Worm (Caenorhabditis elegans) whole organism, L1 larva: ENCODE results near the gene xbx-5.

Source experiments
- C04F5.9 ChIP-seq: sonication (generic microtip); optimal IDR thresholded peaks from 2 replicates; lab custom pipeline; 2016; ENCODE audit warnings: missing genetic modification characterization, missing compliant biosample characterization
- C16A3.4 ChIP-seq: fragments of 150-350 bp; optimal IDR thresholded peaks from 2 replicates; lab custom pipeline; 2014; ENCODE audit warnings: missing biosample characterization, missing genetic modification characterization
- C34B4.2 ChIP-seq: sonication (generic microtip); optimal IDR thresholded peaks from 2 replicates; lab custom pipeline; 2017; ENCODE audit warnings: mild to moderate bottlenecking, missing genetic modification characterization, missing compliant biosample characterization
- aly-2 ChIP-seq: fragments of 150-350 bp; optimal IDR thresholded peaks from 2 replicates; lab custom pipeline; 2014; ENCODE audit warnings: missing biosample characterization, missing genetic modification characterization
- ama-1 ChIP-seq: fragments of 150-350 bp; optimal IDR thresholded peaks from 2 replicates; lab custom pipeline; 2014
- ceh-8 ChIP-seq: fragments of 200-800 bp; sonication (Bioruptor generic); optimal IDR thresholded peaks from 2 replicates; lab custom pipeline; 2018; ENCODE audit warnings: mild to moderate bottlenecking, missing genetic modification characterization, moderate library complexity, missing compliant biosample characterization
- ceh-82 ChIP-seq, 3 experiments: fragments of 150-350 bp in 1 of 3; sonication (generic microtip) in 2 of 3; optimal IDR thresholded peaks; 2 replicates each; lab custom pipeline; 2014 to 2017; ENCODE audit warnings: missing biosample characterization in 3 of 3, missing genetic modification characterization in 3 of 3
- ceh-88 ChIP-seq: fragments of 200-800 bp; sonication (Bioruptor generic); IDR thresholded peaks from 2 replicates; pipeline ENCODE4 v1.3.6; 2022; ENCODE audit warnings: missing genetic modification characterization, missing compliant biosample characterization
- ceh-90 ChIP-seq: sonication (generic microtip); optimal IDR thresholded peaks from 2 replicates; lab custom pipeline; 2016; ENCODE audit warnings: missing genetic modification characterization, missing compliant biosample characterization
- ces-1 ChIP-seq: fragments of 150-350 bp; optimal IDR thresholded peaks from 2 replicates; lab custom pipeline; 2014; ENCODE audit warnings: missing biosample characterization, missing genetic modification reagents, missing genetic modification characterization
- dpl-1 ChIP-seq, 3 experiments: fragments of 150-350 bp in 2 of 3; sonication (generic microtip) in 1 of 3; optimal IDR thresholded peaks; 2 replicates each; lab custom pipeline; 2014 to 2017; ENCODE audit warnings: missing biosample characterization in 3 of 3, missing genetic modification characterization in 3 of 3, missing genetic modification reagents in 3 of 3
- dsc-1 ChIP-seq: sonication (generic microtip); optimal IDR thresholded peaks from 2 replicates; lab custom pipeline; 2016; ENCODE audit warnings: mild to moderate bottlenecking, missing genetic modification characterization, missing compliant biosample characterization
- efl-1 ChIP-seq, 4 experiments: fragments of 150-350 bp; optimal IDR thresholded peaks in 3 of 4; peaks in 1 of 4; 1 replicate in 1 of 4; 2 replicates in 3 of 4; lab custom pipeline; 2014; ENCODE audit warnings: missing biosample characterization in 2 of 4, missing genetic modification characterization in 2 of 4, missing genetic modification reagents in 2 of 4
- efl-3 ChIP-seq: fragments of 200-800 bp; sonication (Bioruptor generic); optimal IDR thresholded peaks from 2 replicates; lab custom pipeline; 2018; ENCODE audit warnings: mild to moderate bottlenecking, missing genetic modification characterization, missing compliant biosample characterization
- egl-27 ChIP-seq, 2 experiments: fragments of 150-350 bp in 1 of 2; sonication (generic microtip); optimal IDR thresholded peaks; 3 replicates each; lab custom pipeline; 2017 to 2018; ENCODE audit warnings: missing biosample characterization in 2 of 2, missing genetic modification characterization in 2 of 2, missing genetic modification reagents in 2 of 2
- elt-2 ChIP-seq: sonication (generic microtip); optimal IDR thresholded peaks from 2 replicates; lab custom pipeline; 2016; ENCODE audit warnings: missing genetic modification characterization, mild to moderate bottlenecking, inconsistent platforms, missing compliant biosample characterization, missing genetic modification reagents
- elt-3 ChIP-seq, 6 experiments: fragments of 150-350 bp in 1 of 6; sonication (generic microtip); optimal IDR thresholded peaks; 2 replicates each; lab custom pipeline; 2017 to 2018; ENCODE audit warnings: missing biosample characterization in 6 of 6, missing genetic modification characterization in 6 of 6, inconsistent platforms in 1 of 6
- ets-5 ChIP-seq: fragments of 200-800 bp; sonication (Bioruptor generic); IDR thresholded peaks from 2 replicates; pipeline ENCODE4 v1.3.6; 2022; ENCODE audit warnings: missing genetic modification characterization, missing compliant biosample characterization
- fkh-8 ChIP-seq: sonication (generic microtip); optimal IDR thresholded peaks from 2 replicates; lab custom pipeline; 2016; ENCODE audit warnings: mild to moderate bottlenecking, missing genetic modification characterization, missing compliant biosample characterization
- fos-1 ChIP-seq: fragments of 150-350 bp; optimal IDR thresholded peaks from 2 replicates; lab custom pipeline; 2014; ENCODE audit warnings: missing biosample characterization, missing genetic modification characterization
- hlh-4 ChIP-seq: sonication (generic microtip); optimal IDR thresholded peaks from 2 replicates; lab custom pipeline; 2016; ENCODE audit warnings: mild to moderate bottlenecking, missing genetic modification characterization, missing compliant biosample characterization
- hpl-2 ChIP-seq: fragments of 150-350 bp; optimal IDR thresholded peaks from 2 replicates; lab custom pipeline; 2014; ENCODE audit warnings: missing biosample characterization, missing genetic modification reagents, missing genetic modification characterization
- irx-1 ChIP-seq: sonication (generic microtip); optimal IDR thresholded peaks from 2 replicates; lab custom pipeline; 2016; ENCODE audit warnings: missing genetic modification characterization, missing compliant biosample characterization
- jun-1 ChIP-seq: fragments of 150-350 bp; optimal IDR thresholded peaks from 2 replicates; lab custom pipeline; 2014; ENCODE audit warnings: missing biosample characterization, missing genetic modification reagents, missing genetic modification characterization
- lin-13 ChIP-seq: fragments of 150-350 bp; optimal IDR thresholded peaks from 2 replicates; lab custom pipeline; 2014; ENCODE audit warnings: missing biosample characterization, missing genetic modification reagents, missing genetic modification characterization
- lin-14 ChIP-seq: fragments of 200-800 bp; sonication (Bioruptor generic); optimal IDR thresholded peaks from 2 replicates; lab custom pipeline; 2018; ENCODE audit warnings: mild to moderate bottlenecking, missing genetic modification characterization, moderate library complexity, missing compliant biosample characterization
- lin-15B ChIP-seq: fragments of 150-350 bp; sonication (generic microtip); optimal IDR thresholded peaks from 3 replicates; lab custom pipeline; 2014; ENCODE audit warnings: missing biosample characterization, missing genetic modification characterization
- lir-3 ChIP-seq: sonication (generic microtip); optimal IDR thresholded peaks from 2 replicates; lab custom pipeline; 2016; ENCODE audit warnings: mild to moderate bottlenecking, missing genetic modification characterization, moderate library complexity, missing compliant biosample characterization; ENCODE audit not compliant: poor library complexity
- mdl-1 ChIP-seq, 2 experiments: fragments of 150-350 bp; optimal IDR thresholded peaks; 2 replicates each; lab custom pipeline; 2014 to 2017; ENCODE audit warnings: missing biosample characterization in 2 of 2, missing genetic modification characterization in 2 of 2, inconsistent platforms in 1 of 2
- nhr-20 ChIP-seq: sonication (generic microtip); optimal IDR thresholded peaks from 2 replicates; lab custom pipeline; 2016; ENCODE audit warnings: mild to moderate bottlenecking, missing genetic modification characterization, missing compliant biosample characterization
- nhr-237 ChIP-seq: fragments of 150-350 bp; optimal IDR thresholded peaks from 2 replicates; lab custom pipeline; 2014; ENCODE audit warnings: missing biosample characterization, missing genetic modification characterization
- nhr-47 ChIP-seq: sonication (generic microtip); optimal IDR thresholded peaks from 2 replicates; lab custom pipeline; 2016; ENCODE audit warnings: mild to moderate bottlenecking, missing genetic modification characterization, moderate library complexity, missing compliant biosample characterization
- nhr-71 ChIP-seq: sonication (generic microtip); optimal IDR thresholded peaks from 2 replicates; lab custom pipeline; 2016; ENCODE audit warnings: mild to moderate bottlenecking, missing genetic modification characterization, moderate library complexity, missing compliant biosample characterization
- nhr-76 ChIP-seq: sonication (generic microtip); optimal IDR thresholded peaks from 2 replicates; lab custom pipeline; 2017; ENCODE audit warnings: missing biosample characterization, missing genetic modification characterization
- nhr-77 ChIP-seq: fragments of 150-350 bp; optimal IDR thresholded peaks from 2 replicates; lab custom pipeline; 2014; ENCODE audit warnings: missing biosample characterization, missing genetic modification characterization
- nhr-84 ChIP-seq: sonication (generic microtip); optimal IDR thresholded peaks from 2 replicates; lab custom pipeline; 2017; ENCODE audit warnings: missing biosample characterization, missing genetic modification characterization
- pag-3 ChIP-seq: sonication (generic microtip); optimal IDR thresholded peaks from 2 replicates; lab custom pipeline; 2017; ENCODE audit warnings: missing genetic modification characterization, mild to moderate bottlenecking, missing compliant biosample characterization, antibody characterized with exemption, borderline replicate concordance; ENCODE audit not compliant: insufficient read depth
- pqm-1 ChIP-seq: sonication (generic microtip); optimal IDR thresholded peaks from 3 replicates; lab custom pipeline; 2017; ENCODE audit warnings: missing biosample characterization, missing genetic modification characterization
- rnt-1 ChIP-seq: sonication (generic microtip); optimal IDR thresholded peaks from 2 replicates; lab custom pipeline; 2016; ENCODE audit warnings: mild to moderate bottlenecking, missing genetic modification characterization, moderate library complexity, missing compliant biosample characterization
- snu-23 ChIP-seq: sonication (generic microtip); optimal IDR thresholded peaks from 2 replicates; lab custom pipeline; 2016; ENCODE audit warnings: missing genetic modification characterization, missing compliant biosample characterization
- sox-4 ChIP-seq: sonication (generic microtip); optimal IDR thresholded peaks from 2 replicates; lab custom pipeline; 2016; ENCODE audit warnings: missing genetic modification characterization, missing compliant biosample characterization
- sup-37 ChIP-seq: fragments of 200-800 bp; sonication (Bioruptor generic); optimal IDR thresholded peaks from 2 replicates; lab custom pipeline; 2018; ENCODE audit warnings: mild to moderate bottlenecking, missing genetic modification characterization, missing compliant biosample characterization
- tbx-2 ChIP-seq: sonication (generic microtip); optimal IDR thresholded peaks from 2 replicates; lab custom pipeline; 2016; ENCODE audit warnings: missing genetic modification characterization, missing compliant biosample characterization
- tlp-1 ChIP-seq: fragments of 150-350 bp; optimal IDR thresholded peaks from 2 replicates; lab custom pipeline; 2014; ENCODE audit warnings: missing biosample characterization, missing genetic modification characterization
- unc-30 ChIP-seq: sonication (generic microtip); optimal IDR thresholded peaks from 2 replicates; lab custom pipeline; 2017; ENCODE audit warnings: missing biosample characterization, missing genetic modification characterization
- unc-86 ChIP-seq: sonication (generic microtip); optimal IDR thresholded peaks from 2 replicates; lab custom pipeline; 2016; ENCODE audit warnings: missing genetic modification characterization, missing compliant biosample characterization
- unc-98 ChIP-seq: fragments of 200-800 bp; sonication (Bioruptor generic); IDR thresholded peaks from 2 replicates; pipeline ENCODE4 v1.3.6; 2022; ENCODE audit warnings: missing genetic modification characterization, missing compliant biosample characterization
- vab-15 ChIP-seq: sonication (generic microtip); optimal IDR thresholded peaks from 2 replicates; lab custom pipeline; 2017; ENCODE audit warnings: missing genotype, mild to moderate bottlenecking, missing genetic modification characterization, missing compliant biosample characterization
- xbp-1 ChIP-seq: sonication (generic microtip); optimal IDR thresholded peaks from 2 replicates; lab custom pipeline; 2016; ENCODE audit warnings: missing genetic modification characterization, missing compliant biosample characterization
- zip-4 ChIP-seq: fragments of 200-800 bp; sonication (Bioruptor generic); optimal IDR thresholded peaks from 2 replicates; lab custom pipeline; 2018; ENCODE audit warnings: mild to moderate bottlenecking, missing genetic modification characterization, moderate library complexity, missing compliant biosample characterization

The xbx-5 gene

ce11 chrIII:3821969-3822453 is 17.7 kb upstream of the xbx-5 start, which contains the start of gene amx-1:
TSS of gene amx-1 (plus strand) at chrIII:3822403.
- TF ChIP-seq C16A3.4 (tag; lab: Kevin White, UChicago), result no peak
- TF ChIP-seq snu-23, result peak; percentile 22
- TF ChIP-seq elt-3 (tag; optimal IDR thresholded peaks at IDR 0.05; lab: Kevin White, UChicago), result no peak
- no peak for TF ChIP-seq ceh-90 (tag; lab: Kevin White, UChicago)
- peak; percentile 47 for TF ChIP-seq rnt-1 (tag; lab: Kevin White, UChicago)
- TF ChIP-seq aly-2, result no peak
- no peak for TF ChIP-seq C04F5.9 (tag; lab: Kevin White, UChicago)
- no peak for TF ChIP-seq nhr-47 (tag; lab: Kevin White, UChicago)
- TF ChIP-seq nhr-71, result no peak
- TF ChIP-seq efl-1 (optimal IDR thresholded peaks at IDR 0.05; lab: Kevin White, UChicago), result peak in 1 of 2 experiments; percentile 1
- no peak for TF ChIP-seq efl-1 (GFP tag; optimal IDR thresholded peaks at IDR 0.05 in 1 of 2; lab: Kevin White, UChicago)
- no peak for TF ChIP-seq unc-86
- no peak for TF ChIP-seq xbp-1 (tag; lab: Kevin White, UChicago)
- TF ChIP-seq dpl-1 (GFP tag; optimal IDR thresholded peaks at IDR 0.05; lab: Kevin White, UChicago), result no peak

- TF ChIP-seq C16A3.4 (tag; lab: Kevin White, UChicago) (peak; percentile 48), ama-1 (lab: Kevin White, UChicago) (no peak), lin-15B (tag; lab: Kevin White, UChicago) (no peak), C34B4.2 (tag; lab: Kevin White, UChicago) (no peak), jun-1 (tag; lab: Kevin White, UChicago) (peak; percentile 25), lin-13 (GFP tag; lab: Kevin White, UChicago) (peak; percentile 43), unc-98 (no peak), ceh-88 (GFP tag; lab: Robert Waterston, UW) (no peak), sox-4 (tag; lab: Kevin White, UChicago) (no peak), nhr-237 (tag; lab: Kevin White, UChicago) (no peak), ceh-90 (tag; lab: Kevin White, UChicago) (no peak), nhr-71 (peak; percentile 79), mdl-1 (tag; optimal IDR thresholded peaks at IDR 0.05; lab: Kevin White, UChicago) (peak in 1 of 2 experiments; percentile 74), nhr-76 (no peak), rnt-1 (tag; lab: Kevin White, UChicago) (peak; percentile 86), nhr-84 (no peak), ces-1 (GFP tag; lab: Kevin White, UChicago) (no peak), vab-15 (no peak), ceh-82 (tag; optimal IDR thresholded peaks at IDR 0.05; lab: Kevin White, UChicago) (peak; percentile 28 to 69 (median 35)), lin-14 (GFP tag; lab: Kevin White, UChicago) (peak; percentile 92), ceh-8 (GFP tag; lab: Kevin White, UChicago) (no peak), dsc-1 (tag; lab: Kevin White, UChicago) (peak; percentile 20), efl-3 (GFP tag; lab: Kevin White, UChicago) (no peak), elt-2 (tag; lab: Kevin White, UChicago) (no peak), sup-37 (GFP tag; lab: Kevin White, UChicago) (peak; percentile 42), fkh-8 (tag; lab: Kevin White, UChicago) (peak; percentile 62), egl-27 (tag; optimal IDR thresholded peaks at IDR 0.05; lab: Kevin White, UChicago) (no peak), tlp-1 (no peak), nhr-47 (tag; lab: Kevin White, UChicago) (peak; percentile 69), nhr-77 (tag; lab: Kevin White, UChicago) (peak; percentile 45), irx-1 (no peak), tbx-2 (tag; lab: Kevin White, UChicago) (peak; percentile 62), nhr-20 (tag; lab: Kevin White, UChicago) (peak; percentile 75), dpl-1 (GFP tag; optimal IDR thresholded peaks at IDR 0.05; lab: Kevin White, UChicago) (peak; percentile 41 to 66 (median 42)), fos-1 (peak; percentile 35), hlh-4 (tag; lab: Kevin White, UChicago) (no peak), zip-4 (no peak), unc-30 (tag; lab: Kevin White, UChicago) (no peak), hpl-2 (no peak), ets-5 (GFP tag; lab: Robert Waterston, UW) (no peak), pqm-1 (no peak), lir-3 (no peak), pag-3 (tag; lab: Kevin White, UChicago) (no peak)
Observed at ce11 chrIII:3820134-3820533, 15.9 kb upstream of the xbx-5 start.
